Fruit fly (Drosophila melanogaster) whole organism, pupa: Measurements from ENCODE around the gene Qsox3.

Experiments
- CG10348 ChIP-seq: fragments of 200-800 bp; sonication (Bioruptor generic); IDR thresholded peaks from 2 replicates; pipeline ENCODE4 v1.3.6; 2022; ENCODE audit warnings: missing biosample characterization, missing genetic modification characterization
- CG12605 ChIP-seq: fragments of 200-800 bp; sonication (Bioruptor generic); IDR thresholded peaks from 2 replicates; pipeline ENCODE4 v1.3.6; 2022; ENCODE audit warnings: missing biosample characterization, missing genetic modification characterization
- CG13204 ChIP-seq: fragments of 200-800 bp; sonication (Bioruptor generic); optimal IDR thresholded peaks from 2 replicates; lab custom pipeline; 2018; ENCODE audit warnings: missing biosample characterization, mild to moderate bottlenecking, missing genetic modification characterization, moderate library complexity
- CG14655 ChIP-seq: fragments of 200-800 bp; sonication (Bioruptor generic); optimal IDR thresholded peaks from 3 replicates; lab custom pipeline; 2017; ENCODE audit warnings: mild to moderate bottlenecking, missing biosample characterization, missing genetic modification reagents, missing genetic modification characterization
- CG15710 ChIP-seq: fragments of 200-800 bp; sonication (Bioruptor generic); optimal IDR thresholded peaks from 2 replicates; lab custom pipeline; 2018; ENCODE audit warnings: missing biosample characterization, mild to moderate bottlenecking, missing genetic modification characterization, moderate library complexity
- CG17806 ChIP-seq: fragments of 200-800 bp; sonication (Bioruptor generic); optimal IDR thresholded peaks from 2 replicates; lab custom pipeline; 2018; ENCODE audit warnings: missing biosample characterization, mild to moderate bottlenecking, missing genetic modification characterization, moderate library complexity
- CG32121 ChIP-seq: fragments of 200-800 bp; sonication (Bioruptor generic); IDR thresholded peaks from 2 replicates; pipeline ENCODE4 v1.3.6; 2022; ENCODE audit warnings: missing biosample characterization, missing genetic modification characterization
- CG34367 ChIP-seq: fragments of 200-800 bp; sonication (Bioruptor generic); optimal IDR thresholded peaks from 2 replicates; lab custom pipeline; 2018; ENCODE audit warnings: missing biosample characterization, mild to moderate bottlenecking, missing genetic modification characterization
- CG4496 ChIP-seq: fragments of 200-800 bp; sonication (Bioruptor generic); IDR thresholded peaks from 3 replicates; pipeline ENCODE4 v1.3.6; 2022; ENCODE audit warnings: missing biosample characterization, missing genetic modification characterization
- CG8159 ChIP-seq: fragments of 200-800 bp; sonication (Bioruptor generic); optimal IDR thresholded peaks from 3 replicates; lab custom pipeline; 2018; ENCODE audit warnings: missing biosample characterization, mild to moderate bottlenecking, missing genetic modification characterization, moderate library complexity
- CG8301 ChIP-seq: fragments of 200-800 bp; sonication (Bioruptor generic); optimal IDR thresholded peaks from 2 replicates; lab custom pipeline; 2018; ENCODE audit warnings: missing biosample characterization, mild to moderate bottlenecking, missing genetic modification characterization
- CG9948 ChIP-seq: fragments of 200-800 bp; sonication (Bioruptor generic); optimal IDR thresholded peaks from 2 replicates; lab custom pipeline; 2018; ENCODE audit warnings: missing biosample characterization, mild to moderate bottlenecking, missing genetic modification characterization, moderate library complexity
- D1 ChIP-seq: fragments of 200-800 bp; sonication (Bioruptor generic); optimal IDR thresholded peaks from 2 replicates; lab custom pipeline; 2018; ENCODE audit warnings: missing biosample characterization, mild to moderate bottlenecking, missing genetic modification characterization, moderate library complexity
- EcR ChIP-seq: fragments of 200-800 bp; sonication (Bioruptor generic); optimal IDR thresholded peaks from 3 replicates; lab custom pipeline; 2019; ENCODE audit warnings: missing biosample characterization, missing genetic modification characterization, mild to moderate bottlenecking, moderate library complexity, missing genetic modification reagents
- Ets98B ChIP-seq: fragments of 200-800 bp; sonication (Bioruptor generic); IDR thresholded peaks from 2 replicates; pipeline ENCODE4 v1.3.6; 2022; ENCODE audit warnings: missing biosample characterization, missing genetic modification characterization
- Pif1A ChIP-seq: fragments of 200-800 bp; sonication (Bioruptor generic); optimal IDR thresholded peaks from 3 replicates; lab custom pipeline; 2016; ENCODE audit warnings: missing biosample characterization, missing genetic modification characterization
- Pif1B ChIP-seq: fragments of 200-800 bp; sonication (Bioruptor generic); optimal IDR thresholded peaks from 3 replicates; lab custom pipeline; 2016; ENCODE audit warnings: missing biosample characterization, missing genetic modification characterization
- Snoo ChIP-seq: fragments of 200-800 bp; sonication (Bioruptor generic); optimal IDR thresholded peaks from 3 replicates; lab custom pipeline; 2017; ENCODE audit warnings: missing biosample characterization, mild to moderate bottlenecking, missing genetic modification characterization, inconsistent platforms
- fd96Ca ChIP-seq: fragments of 200-800 bp; sonication (Bioruptor generic); IDR thresholded peaks from 3 replicates; pipeline ENCODE4 v1.3.6; 2022; ENCODE audit warnings: missing biosample characterization, missing genetic modification characterization
- gl ChIP-seq: fragments of 200-800 bp; sonication (Bioruptor generic); optimal IDR thresholded peaks from 2 replicates; lab custom pipeline; 2018; ENCODE audit warnings: missing biosample characterization, mild to moderate bottlenecking, missing genetic modification characterization
- rn ChIP-seq: fragments of 200-800 bp; sonication (Bioruptor generic); IDR thresholded peaks from 2 replicates; pipeline ENCODE4 v1.3.6; 2022; ENCODE audit warnings: missing biosample characterization, missing genetic modification characterization

Qsox3 gene

dm6 chr3R:21867819-21868218 is 43.8 kb upstream of the Qsox3 start, which contains the start of the genes CG6569 and Cby:
CG6569 (minus strand) TSS chr3R:21867919.
Cby (plus strand) TSS chr3R:21868003.
- TF ChIP-seq CG8301 (no peak), CG14655 (GFP tag; lab: Kevin White, UChicago) (no peak), CG15710 (tag; lab: Kevin White, UChicago) (no peak), CG10348 (no peak), CG9948 (tag; lab: Kevin White, UChicago) (no peak), CG12605 (GFP tag; lab: Robert Waterston, UW) (no peak), CG34367 (tag; lab: Kevin White, UChicago) (no peak)
- TF ChIP-seq, all 21 proteins: peak for 0

- TF ChIP-seq CG10348 (no peak), Snoo (tag; lab: Kevin White, UChicago) (no peak), CG12605 (GFP tag; lab: Robert Waterston, UW) (no peak), Pif1B (GFP tag; lab: Kevin White, UChicago) (no peak), CG34367 (tag; lab: Kevin White, UChicago) (no peak), fd96Ca (no peak), CG13204 (GFP tag; lab: Kevin White, UChicago) (no peak), CG9948 (tag; lab: Kevin White, UChicago) (no peak), CG15710 (tag; lab: Kevin White, UChicago) (no peak), CG8159 (no peak), D1 (no peak), CG14655 (GFP tag; lab: Kevin White, UChicago) (no peak), CG4496 (GFP tag; lab: Robert Waterston, UW) (no peak)
Observed at dm6 chr3R:21869464-21870100, 42.0 kb upstream of the Qsox3 start, which contains the start of gene CG31174. CG31174 (minus strand) TSS chr3R:21869514.

- TF ChIP-seq fd96Ca = peak; percentile 90
- TF ChIP-seq CG15710 (tag; lab: Kevin White, UChicago) = peak; percentile 85
- peak; percentile 82 for TF ChIP-seq Pif1B (GFP tag; lab: Kevin White, UChicago)
- TF ChIP-seq CG8159 = peak; percentile 85
- TF ChIP-seq gl (tag; lab: Kevin White, UChicago) = peak; percentile 66
- no peak for TF ChIP-seq EcR (GFP tag; lab: Kevin White, UChicago)
- peak; percentile 95 for TF ChIP-seq CG32121 (GFP tag; lab: Robert Waterston, UW)
- peak; percentile 28 for TF ChIP-seq Snoo (tag; lab: Kevin White, UChicago)
- TF ChIP-seq Pif1A (GFP tag; lab: Kevin White, UChicago) = peak; percentile 82
- peak; percentile 87 for TF ChIP-seq CG17806 (tag; lab: Kevin White, UChicago)
- no peak for TF ChIP-seq D1
- TF ChIP-seq CG9948 (tag; lab: Kevin White, UChicago) = peak; percentile 81
- peak; percentile 78 for TF ChIP-seq CG34367 (tag; lab: Kevin White, UChicago)
- peak; percentile 93 for TF ChIP-seq Ets98B (GFP tag; lab: Robert Waterston, UW)
- TF ChIP-seq CG13204 (GFP tag; lab: Kevin White, UChicago) = no peak
- TF ChIP-seq CG14655 (GFP tag; lab: Kevin White, UChicago) = peak; percentile 89
- TF ChIP-seq CG12605 (GFP tag; lab: Robert Waterston, UW) = peak; percentile 90
- peak; percentile 91 for TF ChIP-seq CG8301
- TF ChIP-seq CG4496 (GFP tag; lab: Robert Waterston, UW) = peak; percentile 94
- peak; percentile 74 for TF ChIP-seq rn
- peak; percentile 62 for TF ChIP-seq CG10348
- TF ChIP-seq, all 21 proteins: peak for 18
Observed at dm6 chr3R:21870158-21870971, 41.3 kb upstream of the Qsox3 start, which contains the start of gene CG31431. CG31431 (plus strand) TSS chr3R:21870681.

- TF ChIP-seq CG12605 (GFP tag; lab: Robert Waterston, UW) = no peak
- TF ChIP-seq CG13204 (GFP tag; lab: Kevin White, UChicago) = no peak
- TF ChIP-seq CG8159 = no peak
- no peak for TF ChIP-seq CG4496 (GFP tag; lab: Robert Waterston, UW)
- no peak for TF ChIP-seq CG8301
- TF ChIP-seq CG10348 = no peak
- no peak for TF ChIP-seq gl (tag; lab: Kevin White, UChicago)
- no peak for TF ChIP-seq Pif1B (GFP tag; lab: Kevin White, UChicago)
- TF ChIP-seq D1 = no peak
Observed at dm6 chr3R:21871348-21871940, 40.2 kb upstream of the Qsox3 start.

dm6 chr3R:21873439-21873838 is 38.2 kb upstream of the Qsox3 start, which contains the start of gene CG31178:
CG31178 (plus strand) TSS chr3R:21873739.
- TF ChIP-seq CG8301 (no peak), rn (no peak), CG12605 (GFP tag; lab: Robert Waterston, UW) (no peak), CG15710 (tag; lab: Kevin White, UChicago) (no peak), Ets98B (GFP tag; lab: Robert Waterston, UW) (no peak), CG34367 (tag; lab: Kevin White, UChicago) (no peak), CG32121 (GFP tag; lab: Robert Waterston, UW) (no peak), fd96Ca (no peak), CG4496 (GFP tag; lab: Robert Waterston, UW) (no peak), Pif1B (GFP tag; lab: Kevin White, UChicago) (no peak), CG9948 (tag; lab: Kevin White, UChicago) (no peak), CG8159 (no peak), CG13204 (GFP tag; lab: Kevin White, UChicago) (no peak), gl (tag; lab: Kevin White, UChicago) (no peak)
